Fruit fly (Drosophila melanogaster): ENCODE measurements around the gene capt.

Gene capt

DNA sequence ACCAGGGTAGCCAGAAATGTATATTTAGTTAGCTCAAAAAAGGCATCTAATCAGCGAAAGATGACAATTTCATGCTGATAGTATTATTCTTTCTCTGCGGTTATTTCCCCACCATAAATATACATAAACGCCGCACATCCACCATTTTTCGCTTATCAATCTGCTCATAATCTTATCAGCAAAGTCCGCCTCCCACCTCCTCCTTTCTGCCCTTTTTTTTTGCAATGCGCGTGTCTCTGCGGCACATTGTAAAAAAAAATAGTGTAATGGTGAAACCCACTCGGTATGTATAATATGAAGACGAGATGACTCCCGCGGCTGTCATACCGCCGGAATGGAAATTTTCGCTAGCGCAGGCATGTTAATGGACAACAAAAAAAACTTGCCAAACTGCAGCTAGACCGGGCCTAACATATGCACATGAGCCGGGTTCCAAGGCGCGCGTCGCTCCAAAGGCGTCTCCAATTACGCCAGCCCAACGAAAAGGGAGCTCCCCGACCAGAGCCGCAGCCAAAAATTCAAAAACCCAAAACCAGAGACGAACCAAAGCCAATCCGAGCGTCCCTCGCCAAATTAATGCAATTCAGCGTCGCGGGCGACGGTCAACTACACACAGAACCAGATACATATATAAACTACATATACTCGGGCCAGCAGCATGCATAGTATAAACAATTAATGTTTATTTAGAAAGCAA, 37.7 kb downstream of the capt start (continued):
- peak; percentile 32 for TF ChIP-seq cwo (GFP tag; optimal IDR thresholded peaks at IDR 0.05)
- TF ChIP-seq sc (optimal IDR thresholded peaks at IDR 0.05): no peak
- TF ChIP-seq sc (GFP tag; optimal IDR thresholded peaks at IDR 0.05): no peak
- TF ChIP-seq CG9437 (GFP tag; optimal IDR thresholded peaks at IDR 0.05): no peak
- peak; percentile 15 for TF ChIP-seq CG15479 (GFP tag; optimal IDR thresholded peaks at IDR 0.05)
- TF ChIP-seq Drgx (GFP tag; IDR thresholded peaks at IDR 0.05): 0 out of 2 replicates have a peak, but pooled peaks have one; percentile 21
- no peak for TF ChIP-seq CG30403 (GFP tag; optimal IDR thresholded peaks at IDR 0.05)
- peak; percentile 42 for TF ChIP-seq grn (GFP tag; optimal IDR thresholded peaks at IDR 0.05)
- no peak for TF ChIP-seq CG33557 (GFP tag; optimal IDR thresholded peaks at IDR 0.05)
- TF ChIP-seq pfk (GFP tag; optimal IDR thresholded peaks at IDR 0.05): no peak
- peak; percentile 23; the same call in 1 of the 2 replicates for TF ChIP-seq crol (GFP tag; IDR thresholded peaks at IDR 0.05)
- TF ChIP-seq CG17612 (GFP tag; IDR thresholded peaks at IDR 0.05): no peak
- TF ChIP-seq CG6272 (GFP tag; IDR thresholded peaks at IDR 0.05): no peak
- TF ChIP-seq CG34376 (GFP tag; optimal IDR thresholded peaks at IDR 0.05): peak; percentile 23
- TF ChIP-seq az2 (GFP tag; optimal IDR thresholded peaks at IDR 0.05): no peak

DNA sequence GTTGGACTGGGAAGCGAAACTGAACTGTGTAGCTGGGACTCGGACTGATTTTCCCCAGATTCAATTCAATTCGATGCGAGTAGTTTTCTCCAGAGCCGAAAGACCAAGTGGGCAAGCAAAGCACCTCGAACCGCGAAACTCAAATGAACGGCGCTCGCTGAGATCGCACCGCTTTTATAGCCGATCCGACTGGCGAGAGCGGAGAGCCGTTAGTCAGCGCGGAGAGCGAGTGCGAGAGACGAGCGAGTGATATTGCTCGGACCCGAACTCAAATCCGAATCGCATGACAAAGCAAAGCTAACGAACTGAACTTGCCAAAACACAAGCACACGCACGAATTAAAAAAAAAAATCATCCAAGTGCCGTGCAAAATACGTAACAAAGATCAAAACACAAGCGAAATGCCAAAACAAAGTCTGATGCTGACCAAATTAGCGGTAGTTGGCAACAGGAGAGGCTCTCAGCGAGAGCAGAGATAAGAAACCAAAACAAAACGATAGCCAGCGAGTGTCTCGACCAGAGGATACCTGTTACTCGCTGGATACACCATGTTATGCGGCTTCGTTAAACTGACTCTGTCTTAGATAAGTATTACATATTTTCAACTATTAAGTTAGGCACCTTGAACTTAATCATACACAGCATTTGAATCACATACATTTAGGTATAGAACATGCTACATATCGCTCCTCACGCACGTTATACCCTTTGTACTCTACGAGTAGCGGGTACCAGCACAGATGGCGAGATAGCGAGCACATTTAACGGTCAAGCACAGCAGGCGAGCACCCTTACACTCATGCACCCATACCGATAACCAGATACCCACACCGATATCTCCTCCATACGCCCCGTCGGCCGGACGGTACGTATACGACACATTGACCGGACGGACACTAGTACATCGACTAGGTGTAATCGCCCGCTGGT, 38.9 kb downstream of the capt start:
- TF ChIP-seq disco-r (GFP tag; optimal IDR thresholded peaks at IDR 0.05) (peak; percentile 11), CG6254 (GFP tag; optimal IDR thresholded peaks at IDR 0.05) (no peak), cato (GFP tag; optimal IDR thresholded peaks at IDR 0.05; ENCODE audit: borderline replicate concordance) (peak; percentile 24), dpn (GFP tag; optimal IDR thresholded peaks at IDR 0.05) (peak; percentile 55 to 78), CG15479 (GFP tag; optimal IDR thresholded peaks at IDR 0.05) (peak; percentile 78), Dp (GFP tag; optimal IDR thresholded peaks at IDR 0.05) (no peak), ci (GFP tag; IDR thresholded peaks at IDR 0.05) (peak; percentile 71; the same call in 2 of the 3 replicates), CG30431 (GFP tag; optimal IDR thresholded peaks at IDR 0.05) (peak; percentile 40), tll (GFP tag; optimal IDR thresholded peaks at IDR 0.05) (no peak), bcd (GFP tag; optimal IDR thresholded peaks at IDR 0.05) (peak; percentile 61), CG15601 (tag; optimal IDR thresholded peaks at IDR 0.05) (no peak), lab (GFP tag; optimal IDR thresholded peaks at IDR 0.05) (peak; percentile 84), CG2129 (GFP tag; IDR thresholded peaks at IDR 0.05; ENCODE audit: partially characterized antibody) (no peak), ato (GFP tag; IDR thresholded peaks at IDR 0.05; ENCODE audit: partially characterized antibody) (no peak), Sry-β (GFP tag; optimal IDR thresholded peaks at IDR 0.05) (no peak), schlank (tag; optimal IDR thresholded peaks at IDR 0.05) (peak; percentile 79), Optix (GFP tag; IDR thresholded peaks at IDR 0.05) (peak; percentile 51; the same call in 1 of the 3 replicates), CG15011 (GFP tag; optimal IDR thresholded peaks at IDR 0.05) (peak; percentile 50), CG4820 (GFP tag; optimal IDR thresholded peaks at IDR 0.05) (peak; percentile 61), cwo (GFP tag; optimal IDR thresholded peaks at IDR 0.05) (peak; percentile 85), vfl (GFP tag; optimal IDR thresholded peaks at IDR 0.05) (peak; percentile 63), CG7839 (tag; optimal IDR thresholded peaks at IDR 0.05) (peak; percentile 78), Ravus (GFP tag; IDR thresholded peaks at IDR 0.05) (peak; percentile 30; the same call in 1 of the 2 replicates), tna (GFP tag; IDR thresholded peaks at IDR 0.05; ENCODE audit: partially characterized antibody) (peak; percentile 42; the same call in 1 of the 2 replicates), CG11723 (GFP tag; optimal IDR thresholded peaks at IDR 0.05) (no peak), dmrt11E (tag; optimal IDR thresholded peaks at IDR 0.05) (peak; percentile 19), CG32767 (GFP tag; IDR thresholded peaks at IDR 0.05) (peak; percentile 63), Poxn (GFP tag; IDR thresholded peaks at IDR 0.05) (0 out of 2 replicates have a peak, but pooled peaks have one; percentile 43), wek (GFP tag; optimal IDR thresholded peaks at IDR 0.05) (no peak), Ssrp (tag; optimal IDR thresholded peaks at IDR 0.05) (peak; percentile 44), CG7271 (tag; optimal IDR thresholded peaks at IDR 0.05) (no peak), CG18599 (GFP tag; optimal IDR thresholded peaks at IDR 0.05) (peak; percentile 86)
